Worm (Caenorhabditis elegans) whole organism, young adult: ENCODE measurements around the gene vps-36.

Experiments
- C17E4.6 ChIP-seq: fragments of 200-800 bp; sonication (Bioruptor generic); IDR thresholded peaks from 2 replicates; pipeline ENCODE4 v1.3.6; 2022; ENCODE audit warnings: missing genetic modification reagents, missing genetic modification characterization, missing compliant biosample characterization
- F39B2.1 ChIP-seq: fragments of 200-800 bp; sonication (Bioruptor generic); IDR thresholded peaks from 2 replicates; pipeline ENCODE4 v1.3.6; 2022; ENCODE audit warnings: missing genetic modification reagents, missing genetic modification characterization, missing compliant biosample characterization
- F49E8.2 ChIP-seq: sonication (generic microtip); optimal IDR thresholded peaks from 3 replicates; lab custom pipeline; 2017; ENCODE audit warnings: missing genetic modification characterization, mild to moderate bottlenecking, missing compliant biosample characterization, antibody characterized with exemption, moderate library complexity; ENCODE audit not compliant: insufficient read depth
- F52B5.7 ChIP-seq: sonication (generic microtip); optimal IDR thresholded peaks from 2 replicates; lab custom pipeline; 2016; ENCODE audit warnings: mild to moderate bottlenecking, missing genetic modification characterization, missing compliant biosample characterization
- F57A8.1 ChIP-seq: fragments of 200-800 bp; sonication (Bioruptor generic); optimal IDR thresholded peaks from 2 replicates; lab custom pipeline; 2018; ENCODE audit warnings: mild to moderate bottlenecking, missing genetic modification characterization, moderate library complexity, missing compliant biosample characterization
- K11D2.4 ChIP-seq: fragments of 200-800 bp; sonication (Bioruptor generic); IDR thresholded peaks from 2 replicates; pipeline ENCODE4 v1.3.6; 2022; ENCODE audit warnings: missing genetic modification reagents, missing genetic modification characterization, missing compliant biosample characterization
- T07F8.4 ChIP-seq: sonication (generic microtip); optimal IDR thresholded peaks from 2 replicates; lab custom pipeline; 2016; ENCODE audit warnings: mild to moderate bottlenecking, missing genetic modification characterization, moderate library complexity, missing compliant biosample characterization
- T26A5.8 ChIP-seq: sonication (generic microtip); optimal IDR thresholded peaks from 2 replicates; lab custom pipeline; 2016; ENCODE audit warnings: missing genetic modification characterization, missing compliant biosample characterization
- Y53F4B.3 ChIP-seq: fragments of 200-800 bp; sonication (Bioruptor generic); IDR thresholded peaks from 2 replicates; pipeline ENCODE4 v1.3.6; 2022; ENCODE audit warnings: missing genetic modification reagents, missing genetic modification characterization, missing compliant biosample characterization
- Y53G8AR.9 ChIP-seq: fragments of 200-800 bp; sonication (Bioruptor generic); conservative IDR thresholded peaks from 2 replicates; pipeline ENCODE4 v1.3.6; 2022; ENCODE audit warnings: missing genetic modification reagents, missing genetic modification characterization, missing compliant biosample characterization
- Y67H2A.10 ChIP-seq: fragments of 200-800 bp; sonication (Bioruptor generic); conservative IDR thresholded peaks from 2 replicates; pipeline ENCODE4 v1.3.6; 2022; ENCODE audit warnings: missing genetic modification reagents, missing genetic modification characterization, missing compliant biosample characterization
- Y79H2A.3 ChIP-seq: fragments of 200-800 bp; sonication (Bioruptor generic); conservative IDR thresholded peaks from 2 replicates; pipeline ENCODE4 v1.3.6; 2022; ENCODE audit warnings: missing genetic modification reagents, missing genetic modification characterization, missing compliant biosample characterization
- aptf-2 ChIP-seq: fragments of 200-800 bp; sonication (Bioruptor generic); conservative IDR thresholded peaks from 2 replicates; pipeline ENCODE4 v1.3.6; 2022; ENCODE audit warnings: missing genetic modification reagents, missing genetic modification characterization, missing compliant biosample characterization
- aptf-3 ChIP-seq: fragments of 200-800 bp; sonication (Bioruptor generic); IDR thresholded peaks from 2 replicates; pipeline ENCODE4 v1.3.6; 2022; ENCODE audit warnings: missing genetic modification characterization, missing compliant biosample characterization
- attf-6 ChIP-seq: fragments of 200-800 bp; sonication (Bioruptor generic); IDR thresholded peaks from 2 replicates; pipeline ENCODE4 v1.3.6; 2022; ENCODE audit warnings: missing genetic modification reagents, missing genetic modification characterization, missing compliant biosample characterization
- bed-1 ChIP-seq: fragments of 200-800 bp; sonication (Bioruptor generic); IDR thresholded peaks from 2 replicates; pipeline ENCODE4 v1.3.6; 2022; ENCODE audit warnings: missing genetic modification reagents, missing genetic modification characterization, missing compliant biosample characterization
- cebp-1 ChIP-seq, 2 experiments: fragments of 200-800 bp in 1 of 2; sonication (Bioruptor generic) in 1 of 2; sonication (generic microtip) in 1 of 2; IDR thresholded peaks in 1 of 2; optimal IDR thresholded peaks in 1 of 2; 2 replicates each; pipeline versions ENCODE4 v1.3.6 to Lab custom; 2017 to 2022; ENCODE audit warnings: missing compliant biosample characterization in 2 of 2, missing genetic modification characterization in 2 of 2, mild to moderate bottlenecking in 1 of 2, missing genetic modification reagents in 1 of 2, moderate library complexity in 1 of 2
- ceh-40 ChIP-seq: fragments of 200-800 bp; sonication (Bioruptor generic); IDR thresholded peaks from 2 replicates; pipeline ENCODE4 v1.3.6; 2022; ENCODE audit warnings: missing genetic modification characterization, missing compliant biosample characterization
- ceh-79 ChIP-seq: sonication (generic microtip); optimal IDR thresholded peaks from 2 replicates; lab custom pipeline; 2017; ENCODE audit warnings: mild to moderate bottlenecking, missing genetic modification characterization, missing compliant biosample characterization
- chd-7 ChIP-seq: sonication (generic microtip); optimal IDR thresholded peaks from 2 replicates; lab custom pipeline; 2016; ENCODE audit warnings: mild to moderate bottlenecking, missing genetic modification characterization, moderate library complexity, missing compliant biosample characterization
- die-1 ChIP-seq: sonication (generic microtip); optimal IDR thresholded peaks from 2 replicates; lab custom pipeline; 2016; ENCODE audit warnings: missing genotype, mild to moderate bottlenecking, missing genetic modification characterization, missing compliant biosample characterization
- dpl-1 ChIP-seq: fragments of 150-350 bp; optimal IDR thresholded peaks from 2 replicates; lab custom pipeline; 2014; ENCODE audit warnings: missing biosample characterization, missing genetic modification reagents, missing genetic modification characterization
- efl-1 ChIP-seq: fragments of 150-350 bp; optimal IDR thresholded peaks from 2 replicates; lab custom pipeline; 2014; ENCODE audit warnings: missing biosample characterization, missing genetic modification reagents, missing genetic modification characterization
- egl-44 ChIP-seq: fragments of 200-800 bp; sonication (Bioruptor generic); IDR thresholded peaks from 2 replicates; pipeline ENCODE4 v1.3.6; 2022; ENCODE audit warnings: missing genetic modification reagents, missing genetic modification characterization, missing compliant biosample characterization
- egrh-3 ChIP-seq: fragments of 200-800 bp; sonication (Bioruptor generic); IDR thresholded peaks from 2 replicates; pipeline ENCODE4 v1.3.6; 2022; ENCODE audit warnings: missing genetic modification reagents, missing genetic modification characterization, missing compliant biosample characterization
- ets-4 ChIP-seq: fragments of 200-800 bp; sonication (Bioruptor generic); optimal IDR thresholded peaks from 2 replicates; lab custom pipeline; 2018; ENCODE audit warnings: mild to moderate bottlenecking, missing genetic modification characterization, missing compliant biosample characterization
- gei-17 ChIP-seq: fragments of 200-800 bp; sonication (Bioruptor generic); optimal IDR thresholded peaks from 2 replicates; lab custom pipeline; 2018; ENCODE audit warnings: mild to moderate bottlenecking, missing genetic modification characterization, missing compliant biosample characterization
- hlh-26 ChIP-seq: fragments of 200-800 bp; sonication (Bioruptor generic); conservative IDR thresholded peaks from 2 replicates; pipeline ENCODE4 v1.3.6; 2022; ENCODE audit warnings: missing genetic modification reagents, missing genetic modification characterization, missing compliant biosample characterization
- hmg-20 ChIP-seq: fragments of 200-800 bp; sonication (Bioruptor generic); IDR thresholded peaks from 2 replicates; pipeline ENCODE4 v1.3.6; 2022; ENCODE audit warnings: missing genetic modification reagents, missing genetic modification characterization, missing compliant biosample characterization
- lag-1 ChIP-seq: fragments of 200-800 bp; sonication (Bioruptor generic); IDR thresholded peaks from 2 replicates; pipeline ENCODE4 v1.3.6; 2022; ENCODE audit warnings: missing genetic modification reagents, missing genetic modification characterization, missing compliant biosample characterization
- lin-26 ChIP-seq: fragments of 200-800 bp; sonication (Bioruptor generic); IDR thresholded peaks from 2 replicates; pipeline ENCODE4 v1.3.6; 2022; ENCODE audit warnings: missing genetic modification reagents, missing genetic modification characterization, missing compliant biosample characterization
- madf-10 ChIP-seq: sonication (generic microtip); optimal IDR thresholded peaks from 2 replicates; lab custom pipeline; 2016; ENCODE audit warnings: mild to moderate bottlenecking, missing genetic modification characterization, missing compliant biosample characterization
- mcd-1 ChIP-seq: fragments of 200-800 bp; sonication (Bioruptor generic); IDR thresholded peaks from 2 replicates; pipeline ENCODE4 v1.3.6; 2022; ENCODE audit warnings: missing genetic modification reagents, missing genetic modification characterization, missing compliant biosample characterization
- nfya-1 ChIP-seq: sonication (generic microtip); optimal IDR thresholded peaks from 2 replicates; lab custom pipeline; 2017; ENCODE audit warnings: antibody characterized with exemption, missing compliant biosample characterization, missing genetic modification characterization, borderline replicate concordance; ENCODE audit not compliant: insufficient read depth
- nhr-179 ChIP-seq: sonication (generic microtip); optimal IDR thresholded peaks from 2 replicates; lab custom pipeline; 2016; ENCODE audit warnings: mild to moderate bottlenecking, missing genetic modification characterization, missing compliant biosample characterization
- nhr-80 ChIP-seq: sonication (generic microtip); optimal IDR thresholded peaks from 2 replicates; lab custom pipeline; 2016; ENCODE audit warnings: missing genetic modification characterization, missing compliant biosample characterization
- nhr-90 ChIP-seq: sonication (generic microtip); optimal IDR thresholded peaks from 2 replicates; lab custom pipeline; 2016; ENCODE audit warnings: missing genotype, mild to moderate bottlenecking, missing genetic modification characterization, missing compliant biosample characterization
- rcor-1 ChIP-seq: fragments of 200-800 bp; sonication (Bioruptor generic); IDR thresholded peaks from 2 replicates; pipeline ENCODE4 v1.3.6; 2022; ENCODE audit warnings: missing genetic modification reagents, missing genetic modification characterization, missing compliant biosample characterization
- repo-1 ChIP-seq: sonication (generic microtip); optimal IDR thresholded peaks from 2 replicates; lab custom pipeline; 2017; ENCODE audit warnings: mild to moderate bottlenecking, missing genetic modification characterization, missing compliant biosample characterization
- snpc-1.1 ChIP-seq: sonication (generic microtip); optimal IDR thresholded peaks from 2 replicates; lab custom pipeline; 2017; ENCODE audit warnings: missing genetic modification characterization, mild to moderate bottlenecking, missing compliant biosample characterization, antibody characterized with exemption, moderate library complexity, missing genotype, missing genetic modification reagents; ENCODE audit not compliant: insufficient read depth
- snpc-1.3 ChIP-seq: sonication (generic microtip); optimal IDR thresholded peaks from 2 replicates; lab custom pipeline; 2017; ENCODE audit warnings: missing genetic modification characterization, mild to moderate bottlenecking, missing compliant biosample characterization, antibody characterized with exemption, moderate library complexity, missing genotype, missing genetic modification reagents; ENCODE audit not compliant: insufficient read depth
- sptf-2 ChIP-seq: fragments of 200-800 bp; sonication (Bioruptor generic); optimal IDR thresholded peaks from 2 replicates; lab custom pipeline; 2018; ENCODE audit warnings: mild to moderate bottlenecking, missing genetic modification characterization, missing compliant biosample characterization
- tbp1 ChIP-seq: fragments of 200-800 bp; sonication (Bioruptor generic); optimal IDR thresholded peaks from 2 replicates; lab custom pipeline; 2018; ENCODE audit warnings: mild to moderate bottlenecking, missing genetic modification characterization, missing compliant biosample characterization
- unc-62 ChIP-seq: fragments of 150-350 bp; optimal IDR thresholded peaks from 2 replicates; lab custom pipeline; 2014; ENCODE audit warnings: missing biosample characterization, missing genetic modification reagents, missing genetic modification characterization
- xnd-1 ChIP-seq: sonication (generic microtip); optimal IDR thresholded peaks from 2 replicates; lab custom pipeline; 2016; ENCODE audit warnings: missing genotype, missing genetic modification reagents, missing genetic modification characterization, missing compliant biosample characterization
- ztf-25 ChIP-seq: fragments of 200-800 bp; sonication (Bioruptor generic); IDR thresholded peaks from 2 replicates; pipeline ENCODE4 v1.3.6; 2022; ENCODE audit warnings: missing genetic modification reagents, missing genetic modification characterization, missing compliant biosample characterization
- ztf-28 ChIP-seq: fragments of 200-800 bp; sonication (Bioruptor generic); IDR thresholded peaks from 2 replicates; pipeline ENCODE4 v1.3.6; 2022; ENCODE audit warnings: missing genetic modification reagents, missing genetic modification characterization, missing compliant biosample characterization

The vps-36 gene

ce11 chrV:10965501-10965900 is 5.0 kb upstream of the vps-36 start, which contains the start of the genes ctf-4 and eef-1G (continued):
- TF ChIP-seq snpc-1.1 (tag; lab: Kevin White, UChicago), result peak; percentile 59
- no peak for TF ChIP-seq ztf-25 (GFP tag; lab: Robert Waterston, UW)
- peak; percentile 89 for TF ChIP-seq dpl-1 (GFP tag; lab: Kevin White, UChicago)
- TF ChIP-seq Y53F4B.3, result no peak
- TF ChIP-seq hmg-20 (GFP tag; lab: Robert Waterston, UW), result 0 out of 2 replicates have a peak, but pooled peaks have one; percentile 49
- no peak for TF ChIP-seq hlh-26
- TF ChIP-seq Y53G8AR.9 (GFP tag; lab: Robert Waterston, UW), result peak; percentile 95
- peak; percentile 98 for TF ChIP-seq mcd-1 (GFP tag; lab: Robert Waterston, UW)
- no peak for TF ChIP-seq nfya-1 (tag; lab: Kevin White, UChicago)
- peak; percentile 66 for TF ChIP-seq gei-17 (GFP tag; lab: Kevin White, UChicago)
- TF ChIP-seq cebp-1 (GFP tag; IDR thresholded peaks at IDR 0.05; lab: Robert Waterston, UW), result peak; percentile 61; the same call in 1 of the 2 replicates
- TF ChIP-seq cebp-1 (tag; optimal IDR thresholded peaks at IDR 0.05; lab: Kevin White, UChicago), result peak; percentile 88
- no peak for TF ChIP-seq ceh-79 (tag; lab: Kevin White, UChicago)
- TF ChIP-seq attf-6, result no peak
- peak; percentile 85 for TF ChIP-seq chd-7 (tag; lab: Kevin White, UChicago)
- TF ChIP-seq nhr-179, result no peak
- 0 out of 2 replicates have a peak, but pooled peaks have one; percentile 32 for TF ChIP-seq Y67H2A.10
- no peak for TF ChIP-seq T26A5.8
- TF ChIP-seq repo-1 (tag; lab: Kevin White, UChicago), result peak; percentile 75
- TF ChIP-seq efl-1 (GFP tag; lab: Kevin White, UChicago), result peak; percentile 90
- peak; percentile 90 for TF ChIP-seq K11D2.4 (GFP tag; lab: Robert Waterston, UW)
- peak; percentile 8 for TF ChIP-seq xnd-1 (tag; lab: Kevin White, UChicago)
- TF ChIP-seq aptf-2 (GFP tag; lab: Robert Waterston, UW), result 0 out of 2 replicates have a peak, but pooled peaks have one; percentile 7
- no peak for TF ChIP-seq F57A8.1
- TF ChIP-seq nhr-90 (tag; lab: Kevin White, UChicago), result peak; percentile 52
- peak; percentile 55; the same call in 1 of the 2 replicates for TF ChIP-seq lin-26
- peak; percentile 54; the same call in 1 of the 2 replicates for TF ChIP-seq C17E4.6 (GFP tag; lab: Robert Waterston, UW)
- no peak for TF ChIP-seq die-1 (tag; lab: Kevin White, UChicago)
- TF ChIP-seq T07F8.4, result peak; percentile 14
- TF ChIP-seq unc-62 (GFP tag; lab: Kevin White, UChicago), result peak; percentile 40
- peak; percentile 97 for TF ChIP-seq nhr-80 (tag; lab: Kevin White, UChicago)
- TF ChIP-seq F39B2.1 (GFP tag; lab: Robert Waterston, UW), result no peak
- TF ChIP-seq rcor-1 (GFP tag; lab: Robert Waterston, UW), result peak; percentile 94
- peak; percentile 74 for TF ChIP-seq tbp1 (GFP tag; lab: Kevin White, UChicago)
- no peak for TF ChIP-seq F52B5.7 (tag; lab: Kevin White, UChicago)
- peak; percentile 11 for TF ChIP-seq ets-4 (GFP tag; lab: Kevin White, UChicago)
- TF ChIP-seq lag-1 (GFP tag; lab: Robert Waterston, UW), result no peak

ce11 chrV:10961448-10961870 is 990 bp upstream of the vps-36 start:
- TF ChIP-seq F39B2.1 (GFP tag; lab: Robert Waterston, UW), result no peak
- no peak for TF ChIP-seq aptf-3 (GFP tag; lab: Robert Waterston, UW)
- TF ChIP-seq madf-10 (tag; lab: Kevin White, UChicago), result peak; percentile 12
- no peak for TF ChIP-seq egrh-3
- TF ChIP-seq bed-1, result no peak
- TF ChIP-seq lag-1 (GFP tag; lab: Robert Waterston, UW), result no peak
- no peak for TF ChIP-seq ztf-28 (GFP tag; lab: Robert Waterston, UW)
- no peak for TF ChIP-seq C17E4.6 (GFP tag; lab: Robert Waterston, UW)
- TF ChIP-seq cebp-1 (GFP tag; IDR thresholded peaks at IDR 0.05; lab: Robert Waterston, UW), result no peak
- peak; percentile 66 for TF ChIP-seq cebp-1 (tag; optimal IDR thresholded peaks at IDR 0.05; lab: Kevin White, UChicago)
- TF ChIP-seq Y53G8AR.9 (GFP tag; lab: Robert Waterston, UW), result no peak
- TF ChIP-seq Y79H2A.3 (GFP tag; lab: Robert Waterston, UW), result no peak
- no peak for TF ChIP-seq sptf-2 (GFP tag; lab: Kevin White, UChicago)
- no peak for TF ChIP-seq egl-44 (GFP tag; lab: Robert Waterston, UW)
- no peak for TF ChIP-seq F49E8.2 (tag; lab: Kevin White, UChicago)
- no peak for TF ChIP-seq snpc-1.3 (tag; lab: Kevin White, UChicago)
- TF ChIP-seq ceh-40 (GFP tag; lab: Robert Waterston, UW), result no peak
